Worm (Caenorhabditis elegans) whole organism, midembryonic: ENCODE measurements around the gene srt-22.

ENCODE experiments used
- T22C8.4 ChIP-seq: fragments of 200-800 bp; sonication (Bioruptor generic); IDR thresholded peaks from 2 replicates; pipeline ENCODE4 v1.3.6; 2022; ENCODE audit warnings: missing genetic modification characterization, missing compliant biosample characterization
- cog-1 ChIP-seq: sonication (generic microtip); optimal IDR thresholded peaks from 2 replicates; lab custom pipeline; 2016; ENCODE audit warnings: missing genetic modification characterization, missing compliant biosample characterization
- flt-1 ChIP-seq: fragments of 200-800 bp; sonication (Bioruptor generic); IDR thresholded peaks from 2 replicates; pipeline ENCODE4 v1.3.6; 2022; ENCODE audit warnings: missing genetic modification characterization, missing compliant biosample characterization
- med-1 ChIP-seq: sonication (generic microtip); optimal IDR thresholded peaks from 2 replicates; lab custom pipeline; 2017; ENCODE audit warnings: missing genetic modification characterization, mild to moderate bottlenecking, missing compliant biosample characterization, antibody characterized with exemption, missing genetic modification reagents; ENCODE audit not compliant: insufficient read depth
- ref-1 ChIP-seq: fragments of 200-800 bp; sonication (Bioruptor generic); conservative IDR thresholded peaks from 2 replicates; pipeline ENCODE4 v1.3.6; 2022; ENCODE audit warnings: missing genetic modification reagents, missing genetic modification characterization, missing compliant biosample characterization
- tab-1 ChIP-seq: fragments of 200-800 bp; sonication (Bioruptor generic); IDR thresholded peaks from 2 replicates; pipeline ENCODE4 v1.3.6; 2022; ENCODE audit warnings: missing genetic modification characterization, missing compliant biosample characterization
- ztf-29 ChIP-seq: fragments of 200-800 bp; sonication (Bioruptor generic); IDR thresholded peaks from 2 replicates; pipeline ENCODE4 v1.3.6; 2022; ENCODE audit warnings: missing genetic modification reagents, missing genetic modification characterization, missing compliant biosample characterization

- no peak for TF ChIP-seq T22C8.4 (GFP tag; lab: Robert Waterston, UW)
- TF ChIP-seq med-1 (GFP tag; lab: Kevin White, UChicago): no peak
- TF ChIP-seq cog-1 (tag; lab: Kevin White, UChicago): no peak
- no peak for TF ChIP-seq tab-1
- TF ChIP-seq flt-1 (GFP tag; lab: Robert Waterston, UW): no peak
- TF ChIP-seq ref-1 (GFP tag; lab: Robert Waterston, UW): no peak
- no peak for TF ChIP-seq ztf-29
Measured at ce11 chrV:15281279-15281949, 34.3 kb downstream of the srt-22 start, which contains the start of the genes srw-19 and srx-51.
